Worm (Caenorhabditis elegans): ENCODE results near the gene F16F9.1.

DNA sequence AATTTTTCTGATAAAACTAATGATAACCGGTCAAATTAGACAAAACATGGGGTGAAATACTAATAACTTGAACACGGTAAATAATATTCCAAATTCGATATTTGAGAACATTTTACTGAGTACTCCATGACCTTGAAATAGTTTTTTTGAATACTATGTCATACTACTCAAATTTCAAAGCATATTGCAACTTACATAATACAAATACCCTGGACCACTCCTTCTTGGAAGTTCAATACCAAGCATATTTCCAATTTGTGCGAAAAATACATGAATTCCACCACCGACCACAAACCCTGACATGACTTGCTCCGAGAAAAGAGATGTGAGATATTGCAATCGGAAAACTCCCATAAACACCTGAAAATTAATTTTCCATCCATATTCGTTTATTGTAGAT is 39.4 kb upstream of the F16F9.1 start:
- TF ChIP-seq cog-1 (tag; optimal IDR thresholded peaks at IDR 0.05) (no peak), klf-2 (GFP tag; conservative IDR thresholded peaks at IDR 0.05) (no peak), flt-1 (GFP tag; IDR thresholded peaks at IDR 0.05) (no peak), med-1 (GFP tag; optimal IDR thresholded peaks at IDR 0.05; ENCODE audit: insufficient read depth) (no peak), ztf-29 (GFP tag; IDR thresholded peaks at IDR 0.05) (no peak)
